Fruit fly (Drosophila melanogaster) whole organism, embryonic: ENCODE data around the gene zetaCOP.

Experiments used
- Bdp1 ChIP-seq: fragments of 200-800 bp; sonication (Bioruptor generic); optimal IDR thresholded peaks from 3 replicates; lab custom pipeline; 2016; ENCODE audit warnings: missing biosample characterization, missing genetic modification characterization
- CG14014 ChIP-seq: fragments of 200-800 bp; sonication (Bioruptor generic); IDR thresholded peaks from 2 replicates; pipeline ENCODE4 v1.3.6; 2022; ENCODE audit warnings: missing biosample characterization, missing genetic modification characterization
- CG1529 ChIP-seq: fragments of 200-800 bp; sonication (Bioruptor generic); optimal IDR thresholded peaks from 3 replicates; lab custom pipeline; 2018; ENCODE audit warnings: missing biosample characterization, missing genetic modification characterization
- CG15514 ChIP-seq: fragments of 200-800 bp; sonication (Bioruptor generic); optimal IDR thresholded peaks from 3 replicates; lab custom pipeline; 2017; ENCODE audit warnings: missing biosample characterization, missing genetic modification characterization, mild to moderate bottlenecking, moderate library complexity, missing genetic modification reagents
- CG16779 ChIP-seq: fragments of 200-800 bp; sonication (Bioruptor generic); IDR thresholded peaks from 2 replicates; pipeline ENCODE4 v1.3.6; 2022; ENCODE audit warnings: missing biosample characterization, missing genetic modification characterization
- CG17359 ChIP-seq: fragments of 200-800 bp; sonication (Bioruptor generic); optimal IDR thresholded peaks from 3 replicates; lab custom pipeline; 2018; ENCODE audit warnings: missing biosample characterization, mild to moderate bottlenecking, missing genetic modification characterization, moderate library complexity
- CG2712 ChIP-seq: fragments of 200-800 bp; optimal IDR thresholded peaks from 3 replicates; lab custom pipeline; 2019; ENCODE audit warnings: missing biosample characterization, mild to moderate bottlenecking, missing genetic modification characterization, moderate library complexity
- CG2875 ChIP-seq: fragments of 200-800 bp; sonication (Bioruptor generic); optimal IDR thresholded peaks from 2 replicates; lab custom pipeline; 2017; ENCODE audit warnings: missing biosample characterization, mild to moderate bottlenecking, missing genetic modification characterization, missing genetic modification reagents
- CG30431 ChIP-seq: fragments of 200-800 bp; sonication (Bioruptor generic); optimal IDR thresholded peaks from 2 replicates; lab custom pipeline; 2017; ENCODE audit warnings: missing biosample characterization, missing genetic modification characterization
- CG31224 ChIP-seq: fragments of 200-800 bp; sonication (Bioruptor generic); IDR thresholded peaks from 2 replicates; pipeline ENCODE4 v1.3.6; 2022; ENCODE audit warnings: missing biosample characterization, missing genetic modification characterization
- CG33557 ChIP-seq: fragments of 200-800 bp; sonication (Bioruptor generic); optimal IDR thresholded peaks from 2 replicates; lab custom pipeline; 2019; ENCODE audit warnings: missing biosample characterization, mild to moderate bottlenecking, missing genetic modification characterization, moderate library complexity
- CG3838 ChIP-seq: fragments of 200-800 bp; sonication (Bioruptor generic); optimal IDR thresholded peaks from 3 replicates; lab custom pipeline; 2016; ENCODE audit warnings: missing biosample characterization, missing genetic modification characterization
- CG43689 ChIP-seq: fragments of 200-800 bp; sonication (Bioruptor generic); IDR thresholded peaks from 2 replicates; pipeline ENCODE4 v1.3.6; 2022; ENCODE audit warnings: missing biosample characterization, missing genetic modification characterization
- CG4404 ChIP-seq: fragments of 200-800 bp; sonication (Bioruptor generic); IDR thresholded peaks from 2 replicates; pipeline ENCODE4 v1.3.6; 2022; ENCODE audit warnings: missing biosample characterization, missing genetic modification characterization
- CG7357 ChIP-seq: fragments of 200-800 bp; sonication (Bioruptor generic); IDR thresholded peaks from 3 replicates; pipeline ENCODE4 v1.3.6; 2022; ENCODE audit warnings: missing biosample characterization, missing genetic modification characterization
- CG7372 ChIP-seq: fragments of 200-800 bp; sonication (Bioruptor generic); IDR thresholded peaks from 2 replicates; pipeline ENCODE4 v1.3.6; 2022; ENCODE audit warnings: missing biosample characterization, missing genetic modification characterization
- CG7786 ChIP-seq: fragments of 200-800 bp; sonication (Bioruptor generic); optimal IDR thresholded peaks from 2 replicates; lab custom pipeline; 2016; ENCODE audit warnings: missing biosample characterization, missing genetic modification characterization
- CG7987 ChIP-seq: fragments of 200-800 bp; sonication (Bioruptor generic); optimal IDR thresholded peaks from 2 replicates; lab custom pipeline; 2018; ENCODE audit warnings: missing biosample characterization, mild to moderate bottlenecking, missing genetic modification characterization, moderate library complexity
- CG8359 ChIP-seq: fragments of 200-800 bp; sonication (Bioruptor generic); optimal IDR thresholded peaks from 2 replicates; lab custom pipeline; 2017; ENCODE audit warnings: missing biosample characterization, mild to moderate bottlenecking, missing genetic modification characterization, borderline replicate concordance
- CG9797 ChIP-seq: fragments of 200-800 bp; sonication (Bioruptor generic); optimal IDR thresholded peaks from 3 replicates; lab custom pipeline; 2018; ENCODE audit warnings: missing biosample characterization, mild to moderate bottlenecking, missing genetic modification characterization
- CTCF ChIP-seq: fragments of 200-800 bp; sonication (Bioruptor generic); optimal IDR thresholded peaks from 2 replicates; lab custom pipeline; 2017; ENCODE audit warnings: missing biosample characterization, mild to moderate bottlenecking, missing genetic modification characterization, moderate library complexity
- Dfd ChIP-seq, 2 experiments: fragments of >200 bp; optimal IDR thresholded peaks; 2 replicates each; lab custom pipeline; 2017; ENCODE audit warnings: missing biosample characterization in 2 of 2, missing genetic modification characterization in 2 of 2
- Doc2 ChIP-seq: fragments of 200-800 bp; sonication (Bioruptor generic); IDR thresholded peaks from 2 replicates; pipeline ENCODE4 v1.3.6; 2022; ENCODE audit warnings: missing biosample characterization, missing genetic modification characterization
- HLH3B ChIP-seq: fragments of 200-800 bp; sonication (Bioruptor generic); IDR thresholded peaks from 2 replicates; pipeline ENCODE4 v1.3.6; 2022; ENCODE audit warnings: missing biosample characterization, missing genetic modification characterization
- Hand ChIP-seq: fragments of 200-800 bp; sonication (Bioruptor generic); optimal IDR thresholded peaks from 2 replicates; lab custom pipeline; 2017; ENCODE audit warnings: mild to moderate bottlenecking, missing biosample characterization, missing genetic modification reagents, missing genetic modification characterization
- Hr3 ChIP-seq: fragments of 200-800 bp; sonication (Bioruptor generic); optimal IDR thresholded peaks from 3 replicates; lab custom pipeline; 2016; ENCODE audit warnings: missing biosample characterization, missing genetic modification characterization
- Lhr ChIP-seq: fragments of 200-800 bp; sonication (Bioruptor generic); optimal IDR thresholded peaks from 3 replicates; lab custom pipeline; 2017; ENCODE audit warnings: mild to moderate bottlenecking, missing biosample characterization, missing genetic modification reagents, missing genetic modification characterization
- Oaz ChIP-seq: fragments of 200-800 bp; sonication (Bioruptor generic); IDR thresholded peaks from 2 replicates; pipeline ENCODE4 v1.3.6; 2022; ENCODE audit warnings: missing biosample characterization, missing genetic modification characterization
- Optix ChIP-seq: fragments of 200-800 bp; sonication (Bioruptor generic); IDR thresholded peaks from 3 replicates; pipeline ENCODE4 v1.3.6; 2022; ENCODE audit warnings: missing biosample characterization, missing genetic modification characterization
- Usf ChIP-seq: fragments of 200-800 bp; sonication (Bioruptor generic); optimal IDR thresholded peaks from 2 replicates; lab custom pipeline; 2017; ENCODE audit warnings: missing genotype, missing biosample characterization, missing genetic modification characterization
- aop ChIP-seq: fragments of 200-800 bp; sonication (Bioruptor generic); IDR thresholded peaks from 2 replicates; pipeline ENCODE4 v1.3.6; 2022; ENCODE audit warnings: missing biosample characterization, missing genetic modification characterization
- ap ChIP-seq: fragments of 200-800 bp; sonication (Bioruptor generic); IDR thresholded peaks from 2 replicates; pipeline ENCODE4 v1.3.6; 2022; ENCODE audit warnings: missing biosample characterization, missing genetic modification characterization
- ase ChIP-seq: fragments of 200-800 bp; sonication (Bioruptor generic); IDR thresholded peaks from 3 replicates; pipeline ENCODE4 v1.3.6; 2022; ENCODE audit warnings: missing biosample characterization, missing genetic modification characterization
- chif ChIP-seq, 2 experiments: fragments of 200-800 bp; sonication (Bioruptor generic); optimal IDR thresholded peaks; 3 replicates each; lab custom pipeline; 2016; ENCODE audit warnings: missing biosample characterization in 2 of 2, missing genetic modification characterization in 2 of 2
- cwo ChIP-seq: fragments of 200-800 bp; sonication (Bioruptor generic); optimal IDR thresholded peaks from 3 replicates; lab custom pipeline; 2017; ENCODE audit warnings: missing biosample characterization, missing genetic modification characterization, mild to moderate bottlenecking, moderate library complexity, missing genetic modification reagents
- fd102C ChIP-seq: fragments of 200-800 bp; sonication (Bioruptor generic); optimal IDR thresholded peaks from 2 replicates; lab custom pipeline; 2018; ENCODE audit warnings: missing biosample characterization, mild to moderate bottlenecking, missing genetic modification characterization, moderate library complexity
- gfzf ChIP-seq: fragments of 200-800 bp; sonication (Bioruptor generic); optimal IDR thresholded peaks from 2 replicates; lab custom pipeline; 2016; ENCODE audit warnings: missing biosample characterization, mild to moderate bottlenecking, missing genetic modification characterization, moderate library complexity
- ind ChIP-seq: fragments of 200-800 bp; sonication (Bioruptor generic); optimal IDR thresholded peaks from 3 replicates; lab custom pipeline; 2016; ENCODE audit warnings: missing biosample characterization, missing genetic modification characterization
- insv ChIP-seq, 2 experiments: fragments of 200-800 bp; sonication (Bioruptor generic); optimal IDR thresholded peaks; 3 replicates each; lab custom pipeline; 2016 to 2018; ENCODE audit warnings: missing biosample characterization in 2 of 2, missing genetic modification characterization in 2 of 2
- kah ChIP-seq: fragments of 200-800 bp; sonication (Bioruptor generic); optimal IDR thresholded peaks from 2 replicates; lab custom pipeline; 2018; ENCODE audit warnings: missing biosample characterization, mild to moderate bottlenecking, missing genetic modification characterization
- klu ChIP-seq: fragments of 200-800 bp; sonication (Bioruptor generic); IDR thresholded peaks from 2 replicates; pipeline ENCODE4 v1.3.6; 2022; ENCODE audit warnings: missing biosample characterization, missing genetic modification characterization
- knrl ChIP-seq: fragments of 200-800 bp; sonication (Bioruptor generic); IDR thresholded peaks from 3 replicates; pipeline ENCODE4 v1.3.6; 2022; ENCODE audit warnings: missing biosample characterization, missing genetic modification characterization; ENCODE audit not compliant: partially characterized antibody
- lola ChIP-seq, 3 experiments: fragments of >200 bp in 2 of 3; fragments of 200-800 bp in 1 of 3; sonication (Bioruptor generic) in 1 of 3; optimal IDR thresholded peaks; 2 replicates each; lab custom pipeline; 2017 to 2019; ENCODE audit warnings: missing biosample characterization in 3 of 3, missing genetic modification characterization in 3 of 3, mild to moderate bottlenecking in 1 of 3, moderate library complexity in 1 of 3
- lov ChIP-seq, 2 experiments: fragments of 200-800 bp in 1 of 2; fragments of >200 bp in 1 of 2; sonication (Bioruptor generic) in 1 of 2; IDR thresholded peaks in 1 of 2; optimal IDR thresholded peaks in 1 of 2; 2 replicates in 1 of 2; 3 replicates in 1 of 2; pipeline versions ENCODE4 v1.3.6 to Lab custom; 2017 to 2022; ENCODE audit warnings: missing biosample characterization in 1 of 2, missing genetic modification characterization in 1 of 2
- otp ChIP-seq: fragments of 200-800 bp; sonication (Bioruptor generic); IDR thresholded peaks from 3 replicates; pipeline ENCODE4, ENCODE4 v1.3.6; 2022; ENCODE audit warnings: missing biosample characterization, missing genetic modification characterization
- pnt ChIP-seq: fragments of 200-800 bp; sonication (Bioruptor generic); optimal IDR thresholded peaks from 3 replicates; lab custom pipeline; 2016; ENCODE audit warnings: missing biosample characterization, missing genetic modification characterization
- sr ChIP-seq: fragments of 200-800 bp; sonication (Bioruptor generic); IDR thresholded peaks from 3 replicates; pipeline ENCODE4 v1.3.6; 2022; ENCODE audit warnings: missing biosample characterization, missing genetic modification characterization
- tup ChIP-seq: fragments of 200-800 bp; sonication (Bioruptor generic); optimal IDR thresholded peaks from 2 replicates; lab custom pipeline; 2016; ENCODE audit warnings: missing biosample characterization, mild to moderate bottlenecking, missing genetic modification characterization, moderate library complexity

Gene zetaCOP

DNA sequence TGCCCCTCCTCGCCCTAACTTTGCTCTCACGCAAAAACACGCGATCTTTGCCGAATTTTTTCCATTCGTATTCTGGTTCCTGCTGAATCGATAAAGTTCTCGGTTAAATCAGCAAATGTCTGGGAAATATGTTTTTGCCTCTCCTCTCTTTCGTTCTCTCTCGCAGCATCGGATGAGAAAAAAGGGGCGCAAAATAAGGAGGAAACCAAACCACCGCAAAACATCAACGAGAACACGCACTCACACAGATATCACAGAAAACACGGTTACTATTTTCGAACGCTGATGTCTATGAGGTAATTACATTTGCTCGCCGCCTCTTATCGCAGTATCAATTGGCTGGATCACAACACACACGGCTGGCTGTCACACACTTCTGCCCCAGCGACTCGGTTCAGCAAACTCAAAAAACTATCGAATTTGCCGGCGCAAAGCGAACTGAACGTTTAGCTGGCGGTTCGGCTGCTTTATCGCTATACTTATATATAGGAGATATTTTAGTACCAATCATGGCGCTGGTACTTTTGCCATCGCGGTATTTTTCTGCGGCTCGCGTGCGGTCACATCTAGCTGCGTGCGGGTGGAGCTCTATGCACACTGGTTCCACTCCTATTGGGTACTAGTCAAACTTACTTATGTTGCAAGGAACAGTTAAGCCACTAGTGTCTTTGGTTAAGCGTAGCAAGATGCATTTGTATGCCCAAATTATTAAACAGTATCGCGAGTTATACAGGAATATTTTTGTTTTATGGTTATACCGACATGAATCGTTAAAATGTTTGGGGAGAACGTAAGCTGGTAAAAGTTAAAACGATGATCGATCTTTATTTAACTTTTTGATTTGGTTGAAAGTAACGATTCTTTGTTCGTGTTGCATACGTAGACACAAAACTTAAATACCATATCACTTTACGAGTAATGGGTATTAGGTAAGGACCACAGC, 11.9 kb downstream of the zetaCOP start, which contains the start of gene Baldspot (continued):
- TF ChIP-seq chif (GFP tag; optimal IDR thresholded peaks at IDR 0.05; lab: Kevin White, UChicago), result peak; percentile 43 to 80
- peak; percentile 16 for TF ChIP-seq CG1529 (GFP tag; lab: Kevin White, UChicago)
- no peak for TF ChIP-seq Dfd (GFP tag; optimal IDR thresholded peaks at IDR 0.05; lab: Kevin White, UChicago)
- TF ChIP-seq CG14014 (GFP tag; lab: Robert Waterston, UW), result no peak; the same call in 1 of the 2 replicates
- TF ChIP-seq CG2875 (GFP tag; lab: Kevin White, UChicago), result peak; percentile 31
- no peak for TF ChIP-seq CG43689 (GFP tag; lab: Robert Waterston, UW)
- peak; percentile 41 for TF ChIP-seq fd102C (GFP tag; lab: Kevin White, UChicago)
- TF ChIP-seq kah (GFP tag; lab: Kevin White, UChicago), result peak; percentile 55
- TF ChIP-seq CG7357, result 0 out of 3 replicates have a peak, but pooled peaks have one; percentile 51
- TF ChIP-seq CG17359 (tag; lab: Kevin White, UChicago), result peak; percentile 72
- peak; percentile 72 for TF ChIP-seq CTCF (GFP tag; lab: Kevin White, UChicago)
- no peak for TF ChIP-seq lov (optimal IDR thresholded peaks at IDR 0.05; lab: Kevin White, UChicago)
- TF ChIP-seq lov (GFP tag; IDR thresholded peaks at IDR 0.05; lab: Robert Waterston, UW), result no peak
- TF ChIP-seq Optix (GFP tag; lab: Robert Waterston, UW), result no peak
- TF ChIP-seq CG30431, result peak; percentile 18
- TF ChIP-seq HLH3B (GFP tag; lab: Robert Waterston, UW), result peak; percentile 70
- TF ChIP-seq otp, result peak; percentile 10; the same call in 1 of the 3 replicates
- TF ChIP-seq sr (GFP tag; lab: Robert Waterston, UW), result no peak
- TF ChIP-seq Hand (GFP tag; lab: Kevin White, UChicago), result no peak
- peak; percentile 75 for TF ChIP-seq CG2712 (tag; lab: Kevin White, UChicago)
- TF ChIP-seq Lhr (GFP tag; lab: Kevin White, UChicago), result peak; percentile 85
- peak in 1 of 2 experiments; percentile 70 for TF ChIP-seq insv (GFP tag; optimal IDR thresholded peaks at IDR 0.05; lab: Kevin White, UChicago)
- peak; percentile 57 for TF ChIP-seq CG7987 (GFP tag; lab: Kevin White, UChicago)
- peak; percentile 94 for TF ChIP-seq CG15514 (GFP tag; lab: Kevin White, UChicago)
- peak; percentile 88 for TF ChIP-seq pnt (GFP tag; lab: Kevin White, UChicago)
- TF ChIP-seq Bdp1, result peak; percentile 59
- peak; percentile 99 for TF ChIP-seq CG9797
- TF ChIP-seq CG3838 (GFP tag; lab: Kevin White, UChicago), result no peak
- TF ChIP-seq ap (GFP tag; lab: Robert Waterston, UW), result 0 out of 2 replicates have a peak, but pooled peaks have one; percentile 8
- no peak for TF ChIP-seq tup
- TF ChIP-seq CG7786 (GFP tag; lab: Kevin White, UChicago), result peak; percentile 45
- peak; percentile 71 for TF ChIP-seq CG8359 (GFP tag; lab: Kevin White, UChicago)
- TF ChIP-seq Usf (GFP tag; lab: Kevin White, UChicago), result peak; percentile 16
- TF ChIP-seq lola (GFP tag; optimal IDR thresholded peaks at IDR 0.05; lab: Kevin White, UChicago), result peak in 1 of 3 experiments; percentile 25
- TF ChIP-seq Doc2 (GFP tag; lab: Robert Waterston, UW), result no peak
- TF ChIP-seq Hr3 (GFP tag; lab: Kevin White, UChicago), result no peak
- peak; percentile 89 for TF ChIP-seq klu (GFP tag; lab: Robert Waterston, UW)
- peak; percentile 43; the same call in 1 of the 2 replicates for TF ChIP-seq CG31224
- peak; percentile 17 for TF ChIP-seq CG33557 (GFP tag; lab: Kevin White, UChicago)
- TF ChIP-seq CG7372, result peak; percentile 55; the same call in 1 of the 2 replicates
- no peak for TF ChIP-seq aop (GFP tag; lab: Robert Waterston, UW)
- peak; percentile 63 for TF ChIP-seq knrl (GFP tag; lab: Robert Waterston, UW)
- peak; percentile 83 for TF ChIP-seq cwo (GFP tag; lab: Kevin White, UChicago)
- TF ChIP-seq gfzf (GFP tag; lab: Kevin White, UChicago), result peak; percentile 98
- TF ChIP-seq Oaz (GFP tag; lab: Robert Waterston, UW), result no peak
- TF ChIP-seq CG4404, result peak; percentile 71
- peak; percentile 79; the same call in 2 of the 3 replicates for TF ChIP-seq ase (GFP tag; lab: Robert Waterston, UW)
- TF ChIP-seq ind (GFP tag; lab: Kevin White, UChicago), result peak; percentile 85
- TF ChIP-seq CG16779 (GFP tag; lab: Robert Waterston, UW), result no peak
